Worm (Caenorhabditis elegans) whole organism, L4 larva: ENCODE results near the gene Y51H4A.937.

ENCODE experiments used
- lsy-2 ChIP-seq, 2 experiments: fragments of 150-350 bp in 1 of 2; sonication (generic microtip) in 1 of 2; optimal IDR thresholded peaks; 2 replicates each; lab custom pipeline; 2014 to 2017; ENCODE audit warnings: missing biosample characterization in 2 of 2, missing genetic modification characterization in 2 of 2
- nhr-6 ChIP-seq: fragments of 150-350 bp; optimal IDR thresholded peaks from 2 replicates; lab custom pipeline; 2014; ENCODE audit warnings: missing biosample characterization, missing genetic modification characterization
- pha-4 ChIP-seq, 2 experiments: fragments of 150-350 bp in 1 of 2; fragments of 200-800 bp in 1 of 2; sonication (Bioruptor generic) in 1 of 2; IDR thresholded peaks in 1 of 2; optimal IDR thresholded peaks in 1 of 2; 2 replicates each; pipeline versions ENCODE4 v1.3.6 to Lab custom; 2014 to 2022; ENCODE audit warnings: missing genetic modification characterization in 2 of 2, missing genetic modification reagents in 2 of 2, missing biosample characterization in 1 of 2, missing compliant biosample characterization in 1 of 2

DNA sequence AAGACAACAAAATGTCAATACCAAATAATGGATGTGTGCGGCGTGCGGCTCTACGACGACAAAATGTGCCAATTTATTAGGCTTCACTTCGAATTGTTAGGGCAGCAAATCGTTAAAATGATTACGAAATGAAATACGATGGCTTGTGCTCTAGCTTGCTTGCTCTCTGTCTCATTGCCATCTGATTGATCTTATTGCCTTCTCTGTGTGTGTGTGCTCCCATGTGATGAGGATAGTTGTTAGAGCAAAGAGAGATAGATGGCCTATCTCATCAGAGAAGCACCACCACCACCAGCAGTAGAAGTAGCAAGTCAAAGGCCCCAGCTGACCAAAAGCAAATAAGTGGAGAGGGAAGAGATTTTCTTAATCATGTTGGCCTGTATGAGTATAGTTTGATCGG is 32.0 kb upstream of the Y51H4A.937 start:
- no peak for TF ChIP-seq nhr-6 (tag; lab: Kevin White, UChicago)
- TF ChIP-seq lsy-2 (tag; optimal IDR thresholded peaks at IDR 0.05; lab: Kevin White, UChicago), result peak in 1 of 2 experiments; percentile 5
- no peak for TF ChIP-seq pha-4 (GFP tag; IDR thresholded peaks at IDR 0.05; lab: Robert Waterston, UW)
- no peak for TF ChIP-seq pha-4 (tag; optimal IDR thresholded peaks at IDR 0.05; lab: Kevin White, UChicago)
